Worm (Caenorhabditis elegans) whole organism, L2 larva: ENCODE measurements around the gene perm-5.

Experiments used
- C34F6.9 ChIP-seq: fragments of 150-350 bp; optimal IDR thresholded peaks from 2 replicates; lab custom pipeline; 2014; ENCODE audit warnings: missing biosample characterization, missing genetic modification characterization
- F13H6.1 ChIP-seq: sonication (generic microtip); optimal IDR thresholded peaks from 2 replicates; lab custom pipeline; 2016; ENCODE audit warnings: missing genetic modification characterization, missing compliant biosample characterization
- aly-2 ChIP-seq: fragments of 150-350 bp; optimal IDR thresholded peaks from 2 replicates; lab custom pipeline; 2014; ENCODE audit warnings: missing biosample characterization, missing genetic modification characterization
- ama-1 ChIP-seq: fragments of 150-350 bp; optimal IDR thresholded peaks from 2 replicates; lab custom pipeline; 2018; ENCODE audit warnings: inconsistent platforms
- blmp-1 ChIP-seq: sonication (generic microtip); optimal IDR thresholded peaks from 2 replicates; lab custom pipeline; 2017; ENCODE audit warnings: missing genetic modification characterization, mild to moderate bottlenecking, missing compliant biosample characterization, antibody characterized with exemption, moderate library complexity; ENCODE audit not compliant: insufficient read depth
- ceh-16 ChIP-seq: fragments of 150-350 bp; optimal IDR thresholded peaks from 2 replicates; lab custom pipeline; 2014; ENCODE audit warnings: missing biosample characterization, missing genetic modification characterization
- ceh-82 ChIP-seq: fragments of 150-350 bp; optimal IDR thresholded peaks from 2 replicates; lab custom pipeline; 2014; ENCODE audit warnings: missing biosample characterization, missing genetic modification characterization
- crh-2 ChIP-seq: sonication (generic microtip); optimal IDR thresholded peaks from 2 replicates; lab custom pipeline; 2017; ENCODE audit warnings: missing biosample characterization, missing genetic modification characterization
- dmd-4 ChIP-seq: sonication (generic microtip); optimal IDR thresholded peaks from 2 replicates; lab custom pipeline; 2017; ENCODE audit warnings: missing biosample characterization, missing genetic modification characterization
- elt-1 ChIP-seq: fragments of 150-350 bp; optimal IDR thresholded peaks from 2 replicates; lab custom pipeline; 2014; ENCODE audit warnings: missing biosample characterization, missing genetic modification characterization
- fos-1 ChIP-seq: fragments of 150-350 bp; optimal IDR thresholded peaks from 2 replicates; lab custom pipeline; 2014; ENCODE audit warnings: missing biosample characterization, missing genetic modification characterization
- lin-11 ChIP-seq: fragments of 150-350 bp; sonication (generic microtip); optimal IDR thresholded peaks from 2 replicates; lab custom pipeline; 2014; ENCODE audit warnings: missing biosample characterization, missing genetic modification characterization, inconsistent platforms, mixed read lengths
- lin-13 ChIP-seq: fragments of 150-350 bp; optimal IDR thresholded peaks from 2 replicates; lab custom pipeline; 2014; ENCODE audit warnings: missing biosample characterization, missing genetic modification reagents, missing genetic modification characterization
- lsy-2 ChIP-seq, 2 experiments: fragments of 150-350 bp in 1 of 2; sonication (generic microtip) in 1 of 2; optimal IDR thresholded peaks; 2 replicates each; lab custom pipeline; 2014 to 2017; ENCODE audit warnings: missing biosample characterization in 2 of 2, missing genetic modification characterization in 2 of 2
- mab-5 ChIP-seq: fragments of 150-350 bp; optimal IDR thresholded peaks from 2 replicates; lab custom pipeline; 2014; ENCODE audit warnings: missing biosample characterization, missing genetic modification characterization
- mbf-1 ChIP-seq: sonication (generic microtip); optimal IDR thresholded peaks from 2 replicates; lab custom pipeline; 2017; ENCODE audit warnings: missing biosample characterization, missing genetic modification characterization
- mdl-1 ChIP-seq, 2 experiments: fragments of 150-350 bp in 1 of 2; sonication (generic microtip) in 1 of 2; optimal IDR thresholded peaks; 2 replicates each; lab custom pipeline; 2017; ENCODE audit warnings: missing biosample characterization in 2 of 2, missing genetic modification characterization in 2 of 2
- nhr-129 ChIP-seq: fragments of 150-350 bp; optimal IDR thresholded peaks from 2 replicates; lab custom pipeline; 2014; ENCODE audit warnings: missing biosample characterization, missing genetic modification characterization
- nhr-23 ChIP-seq: fragments of 150-350 bp; optimal IDR thresholded peaks from 2 replicates; lab custom pipeline; 2014; ENCODE audit warnings: missing biosample characterization, missing genetic modification reagents, missing genetic modification characterization
- nhr-237 ChIP-seq: fragments of 150-350 bp; optimal IDR thresholded peaks from 2 replicates; lab custom pipeline; 2014; ENCODE audit warnings: missing biosample characterization, missing genetic modification characterization
- nhr-25 ChIP-seq: fragments of 150-350 bp; sonication (generic microtip); optimal IDR thresholded peaks from 3 replicates; lab custom pipeline; 2014; ENCODE audit warnings: missing biosample characterization, missing genetic modification characterization
- nhr-6 ChIP-seq: fragments of 150-350 bp; optimal IDR thresholded peaks from 2 replicates; lab custom pipeline; 2014; ENCODE audit warnings: missing biosample characterization, missing genetic modification characterization
- nhr-77 ChIP-seq: fragments of 150-350 bp; optimal IDR thresholded peaks from 2 replicates; lab custom pipeline; 2014; ENCODE audit warnings: missing biosample characterization, missing genetic modification characterization
- peb-1 ChIP-seq: fragments of 150-350 bp; optimal IDR thresholded peaks from 2 replicates; lab custom pipeline; 2014; ENCODE audit warnings: missing biosample characterization, missing genetic modification characterization
- sem-4 ChIP-seq: fragments of 150-350 bp; optimal IDR thresholded peaks from 2 replicates; lab custom pipeline; 2014; ENCODE audit warnings: missing biosample characterization, missing genetic modification reagents, missing genetic modification characterization
- skn-1 ChIP-seq: sonication (generic microtip); optimal IDR thresholded peaks from 2 replicates; lab custom pipeline; 2017; ENCODE audit warnings: missing biosample characterization, missing genetic modification characterization
- sma-9 ChIP-seq, 2 experiments: fragments of 150-350 bp in 1 of 2; sonication (generic microtip) in 1 of 2; optimal IDR thresholded peaks; 2 replicates each; lab custom pipeline; 2014 to 2016; ENCODE audit warnings: missing genetic modification characterization in 2 of 2, mild to moderate bottlenecking in 1 of 2, missing biosample characterization in 1 of 2, missing compliant biosample characterization in 1 of 2, missing genetic modification reagents in 1 of 2, moderate library complexity in 1 of 2
- snpc-4 ChIP-seq: fragments of 150-350 bp; optimal IDR thresholded peaks from 2 replicates; lab custom pipeline; 2014; ENCODE audit warnings: missing biosample characterization, missing genetic modification characterization
- unc-55 ChIP-seq: fragments of 150-350 bp; sonication (generic microtip); optimal IDR thresholded peaks from 3 replicates; lab custom pipeline; 2014; ENCODE audit warnings: missing biosample characterization, missing genetic modification reagents, missing genetic modification characterization
- unc-62 ChIP-seq: fragments of 150-350 bp; optimal IDR thresholded peaks from 2 replicates; lab custom pipeline; 2014; ENCODE audit warnings: missing biosample characterization, missing genetic modification reagents, missing genetic modification characterization
- zag-1 ChIP-seq: fragments of 150-350 bp; optimal IDR thresholded peaks from 2 replicates; lab custom pipeline; 2014; ENCODE audit warnings: missing biosample characterization, missing genetic modification characterization
- ztf-1 ChIP-seq: fragments of 200-800 bp; sonication (Bioruptor generic); conservative IDR thresholded peaks from 2 replicates; pipeline ENCODE4 v1.3.6; 2022; ENCODE audit warnings: missing genetic modification characterization, missing compliant biosample characterization
- ztf-11 ChIP-seq: sonication (generic microtip); optimal IDR thresholded peaks from 2 replicates; lab custom pipeline; 2017; ENCODE audit warnings: missing biosample characterization, missing genetic modification characterization
- ztf-4 ChIP-seq: fragments of 150-350 bp; optimal IDR thresholded peaks from 2 replicates; lab custom pipeline; 2014; ENCODE audit warnings: missing biosample characterization, missing genetic modification characterization

perm-5 gene

ce11 chrIV:5667191-5667590 lies 36.1 kb downstream of the perm-5 start (continued):
- no peak for TF ChIP-seq elt-1 (tag; lab: Kevin White, UChicago)
- no peak for TF ChIP-seq ama-1 (lab: Kevin White, UChicago)
- TF ChIP-seq mdl-1 (tag; optimal IDR thresholded peaks at IDR 0.05; lab: Kevin White, UChicago) = no peak
- TF ChIP-seq mab-5 = no peak
- no peak for TF ChIP-seq nhr-237
- TF ChIP-seq ztf-11 (tag; lab: Kevin White, UChicago) = no peak
- TF ChIP-seq unc-62 (GFP tag; lab: Kevin White, UChicago) = no peak
- TF ChIP-seq dmd-4 (tag; lab: Kevin White, UChicago) = no peak
- TF ChIP-seq nhr-23 (tag; lab: Kevin White, UChicago) = no peak
- no peak for TF ChIP-seq mbf-1 (tag; lab: Kevin White, UChicago)
- no peak for TF ChIP-seq peb-1 (tag; lab: Kevin White, UChicago)
- TF ChIP-seq ztf-1 (GFP tag; lab: Robert Waterston, UW) = no peak
- no peak for TF ChIP-seq aly-2 (tag; lab: Kevin White, UChicago)
- TF ChIP-seq, all 48 proteins: peak for 11

- peak; percentile 19 for TF ChIP-seq nhr-129 (tag; lab: Kevin White, UChicago)
- no peak for TF ChIP-seq mbf-1 (tag; lab: Kevin White, UChicago)
- TF ChIP-seq nhr-237 = no peak
- TF ChIP-seq skn-1 = peak; percentile 82
- TF ChIP-seq ztf-1 (GFP tag; lab: Robert Waterston, UW) = no peak
- peak; percentile 58 for TF ChIP-seq crh-2 (tag; lab: Kevin White, UChicago)
- TF ChIP-seq sma-9 (GFP tag; optimal IDR thresholded peaks at IDR 0.05; lab: Kevin White, UChicago) = no peak
- no peak for TF ChIP-seq sma-9 (tag; optimal IDR thresholded peaks at IDR 0.05; lab: Kevin White, UChicago)
- peak; percentile 56 for TF ChIP-seq fos-1
- TF ChIP-seq C34F6.9 (tag; lab: Kevin White, UChicago) = no peak
- no peak for TF ChIP-seq aly-2 (tag; lab: Kevin White, UChicago)
- TF ChIP-seq blmp-1 (tag; lab: Kevin White, UChicago) = no peak
- TF ChIP-seq, all 48 proteins: peak for 4
Observed at ce11 chrIV:5666115-5667028, 36.9 kb downstream of the perm-5 start.

- TF ChIP-seq lsy-2 (tag; optimal IDR thresholded peaks at IDR 0.05; lab: Kevin White, UChicago) (peak in 1 of 2 experiments; percentile 53), blmp-1 (tag; lab: Kevin White, UChicago) (peak; percentile 15), F13H6.1 (peak; percentile 30), fos-1 (peak; percentile 69), lin-11 (tag; lab: Kevin White, UChicago) (no peak), sem-4 (tag; lab: Kevin White, UChicago) (peak; percentile 64), lin-13 (GFP tag; lab: Kevin White, UChicago) (peak; percentile 4), elt-1 (tag; lab: Kevin White, UChicago) (no peak), ceh-16 (tag; lab: Kevin White, UChicago) (no peak), ztf-4 (tag; lab: Kevin White, UChicago) (peak; percentile 9), sma-9 (GFP tag; optimal IDR thresholded peaks at IDR 0.05; lab: Kevin White, UChicago) (peak; percentile 41), sma-9 (tag; optimal IDR thresholded peaks at IDR 0.05; lab: Kevin White, UChicago) (no peak), ama-1 (lab: Kevin White, UChicago) (peak; percentile 25), snpc-4 (tag; lab: Kevin White, UChicago) (no peak), mbf-1 (tag; lab: Kevin White, UChicago) (no peak), mab-5 (peak; percentile 18), nhr-237 (no peak), skn-1 (peak; percentile 96), nhr-25 (tag; lab: Kevin White, UChicago) (peak; percentile 72), C34F6.9 (tag; lab: Kevin White, UChicago) (peak; percentile 76), nhr-6 (no peak), aly-2 (tag; lab: Kevin White, UChicago) (no peak), unc-55 (GFP tag; lab: Kevin White, UChicago) (peak; percentile 78), zag-1 (tag; lab: Kevin White, UChicago) (peak; percentile 4), peb-1 (tag; lab: Kevin White, UChicago) (no peak), nhr-129 (tag; lab: Kevin White, UChicago) (peak; percentile 87), nhr-77 (tag; lab: Kevin White, UChicago) (no peak), mdl-1 (tag; optimal IDR thresholded peaks at IDR 0.05; lab: Kevin White, UChicago) (no peak), crh-2 (tag; lab: Kevin White, UChicago) (peak; percentile 32), ceh-82 (tag; lab: Kevin White, UChicago) (no peak)
Observed at ce11 chrIV:5665353-5665918, 37.8 kb downstream of the perm-5 start.
